Worm (Caenorhabditis elegans): Measurements from ENCODE around the gene F10E7.6.

The F10E7.6 gene

DNA sequence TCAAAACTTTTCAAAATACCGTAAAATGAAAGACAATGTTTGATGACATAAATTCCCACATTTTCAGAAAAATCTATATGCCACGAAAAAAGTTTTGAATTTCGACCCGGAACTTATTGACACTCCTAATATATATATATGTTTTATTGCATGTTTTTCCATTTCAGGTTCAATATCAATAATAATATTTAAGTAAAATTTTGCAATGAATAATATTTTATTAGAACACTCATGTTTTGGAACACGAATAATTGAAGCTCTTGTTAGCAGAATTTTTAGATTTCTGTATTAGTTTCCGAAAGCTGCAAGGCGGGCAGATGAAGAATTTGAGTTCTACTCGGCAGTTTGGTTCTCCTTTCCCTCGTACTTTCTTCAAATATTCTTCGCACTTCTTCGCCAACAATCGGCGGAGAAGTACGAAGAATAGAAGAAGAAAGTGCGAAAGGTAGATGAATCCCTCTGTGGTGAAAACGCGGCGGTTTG, 19.5 kb upstream of the F10E7.6 start, which contains the start of gene T02G5.3:
T02G5.3 (plus strand) TSS at position 51 of the 483 bp plus-strand sequence.
- no peak for TF ChIP-seq Y22D7AL.16 (tag; optimal IDR thresholded peaks at IDR 0.05)
- TF ChIP-seq ama-1 (optimal IDR thresholded peaks at IDR 0.05) = peak; percentile 73

DNA sequence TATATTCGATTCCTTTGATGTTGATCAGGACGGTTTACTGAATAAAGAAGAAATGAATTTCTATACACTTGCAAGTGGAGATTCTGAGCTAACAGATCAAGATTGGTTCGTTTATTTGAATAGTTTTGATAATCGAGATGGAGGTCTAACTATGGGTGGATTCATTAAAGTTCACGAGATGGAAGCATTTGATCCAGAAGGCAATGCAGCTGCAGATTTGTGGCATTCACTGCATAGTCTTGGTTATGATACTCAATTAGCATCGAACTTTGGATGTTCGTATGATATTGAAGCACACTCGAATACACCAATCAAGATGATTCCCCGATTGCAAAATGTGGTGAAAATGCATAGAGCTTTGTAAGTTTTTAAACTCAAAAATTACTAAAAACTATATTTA, 16.9 kb upstream of the F10E7.6 start:
- TF ChIP-seq nhr-11 (tag; optimal IDR thresholded peaks at IDR 0.05) (no peak), ref-2 (tag; optimal IDR thresholded peaks at IDR 0.05) (no peak), lim-6 (tag; optimal IDR thresholded peaks at IDR 0.05) (no peak), madf-2 (tag; optimal IDR thresholded peaks at IDR 0.05) (no peak), dve-1 (tag; optimal IDR thresholded peaks at IDR 0.05) (no peak), unc-3 (GFP tag; conservative IDR thresholded peaks at IDR 0.05) (no peak), unc-3 (tag; optimal IDR thresholded peaks at IDR 0.05) (no peak), nhr-232 (tag; optimal IDR thresholded peaks at IDR 0.05) (no peak), odd-2 (tag; optimal IDR thresholded peaks at IDR 0.05) (no peak), ceh-48 (tag; optimal IDR thresholded peaks at IDR 0.05) (no peak), ceh-34 (tag; optimal IDR thresholded peaks at IDR 0.05) (no peak), pat-9 (tag; optimal IDR thresholded peaks at IDR 0.05) (no peak), hlh-30 (tag; optimal IDR thresholded peaks at IDR 0.05; ENCODE audit: insufficient read depth) (no peak), ceh-45 (GFP tag; IDR thresholded peaks at IDR 0.05) (no peak), ceh-31 (tag; optimal IDR thresholded peaks at IDR 0.05) (no peak), sdc-2 (tag; optimal IDR thresholded peaks at IDR 0.05) (no peak), pqm-1 (tag; optimal IDR thresholded peaks at IDR 0.05) (no peak), elt-2 (tag; optimal IDR thresholded peaks at IDR 0.05) (no peak), ceh-9 (tag; optimal IDR thresholded peaks at IDR 0.05) (no peak), F13H6.1 (tag; optimal IDR thresholded peaks at IDR 0.05) (no peak)

ce11 chrII:7098578-7098977, 14.3 kb upstream of the F10E7.6 start, which contains the start of gene mct-5:
Gene mct-5, minus strand, starts transcription at chrII:7098593.
- TF ChIP-seq lin-11 (tag; optimal IDR thresholded peaks at IDR 0.05) (no peak), ttx-3 (tag; optimal IDR thresholded peaks at IDR 0.05) (no peak), pag-3 (tag; optimal IDR thresholded peaks at IDR 0.05; ENCODE audit: borderline replicate concordance) (no peak), unc-55 (GFP tag; optimal IDR thresholded peaks at IDR 0.05) (no peak), rnt-1 (tag; optimal IDR thresholded peaks at IDR 0.05) (no peak), elt-4 (tag; optimal IDR thresholded peaks at IDR 0.05) (no peak), ceh-45 (GFP tag; IDR thresholded peaks at IDR 0.05) (no peak), pqm-1 (tag; optimal IDR thresholded peaks at IDR 0.05) (no peak), dve-1 (tag; optimal IDR thresholded peaks at IDR 0.05) (no peak), madf-2 (tag; optimal IDR thresholded peaks at IDR 0.05) (no peak), ceh-6 (GFP tag; optimal IDR thresholded peaks at IDR 0.05) (no peak), ceh-30 (tag; optimal IDR thresholded peaks at IDR 0.05) (no peak)

DNA sequence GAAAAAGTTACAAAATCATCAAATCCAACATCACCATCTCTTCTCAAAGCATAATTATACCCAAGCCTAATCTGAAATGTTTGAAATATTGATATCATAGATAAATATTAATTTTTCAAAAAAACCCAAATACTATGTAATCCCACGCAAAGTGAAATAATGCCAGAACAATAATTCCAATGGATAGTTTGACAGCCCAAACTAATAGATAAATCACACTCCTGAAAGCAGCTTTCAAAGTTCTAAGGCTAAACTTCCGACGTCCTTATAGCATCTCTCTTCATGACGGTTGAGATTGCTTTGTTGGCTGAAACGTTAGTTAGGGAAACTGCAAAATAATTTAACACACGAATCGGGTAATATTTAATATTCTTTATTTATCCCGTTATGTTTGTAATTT, 13.6 kb upstream of the F10E7.6 start:
- TF ChIP-seq unc-3 (GFP tag; conservative IDR thresholded peaks at IDR 0.05) (no peak), unc-3 (tag; optimal IDR thresholded peaks at IDR 0.05) (no peak), ceh-30 (tag; optimal IDR thresholded peaks at IDR 0.05) (no peak), sox-4 (tag; optimal IDR thresholded peaks at IDR 0.05) (no peak), T23F11.4 (GFP tag; optimal IDR thresholded peaks at IDR 0.05) (no peak), pros-1 (tag; optimal IDR thresholded peaks at IDR 0.05) (no peak), syd-9 (tag; optimal IDR thresholded peaks at IDR 0.05) (no peak), pha-4 (tag; optimal IDR thresholded peaks at IDR 0.05) (no peak), ceh-45 (GFP tag; IDR thresholded peaks at IDR 0.05) (no peak), ttx-3 (tag; optimal IDR thresholded peaks at IDR 0.05) (no peak)

DNA sequence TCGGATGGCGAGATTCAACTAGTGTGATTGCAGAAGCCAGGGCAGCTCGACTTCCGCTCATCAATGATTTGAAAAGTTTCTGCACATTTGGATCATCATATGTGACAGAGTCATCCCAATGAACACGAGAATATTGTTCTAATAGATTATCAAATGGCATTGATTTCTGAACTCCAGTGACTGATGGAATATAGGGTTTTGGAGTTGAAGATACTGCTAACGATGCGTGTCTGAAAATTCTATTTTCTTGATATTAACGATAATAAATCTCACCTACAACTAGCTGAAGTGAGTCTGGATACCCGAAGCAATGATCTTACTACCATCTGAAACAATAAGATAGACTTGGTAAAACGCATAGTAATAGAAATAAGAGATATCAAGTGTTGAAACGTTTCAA, 12.0 kb upstream of the F10E7.6 start, which contains the start of gene mmaa-1:
mmaa-1 (minus strand) TSS at position 328 of the 400 bp plus-strand sequence.
- TF ChIP-seq hlh-8 (tag; optimal IDR thresholded peaks at IDR 0.05) (no peak), pha-4 (tag; optimal IDR thresholded peaks at IDR 0.05) (no peak), Y22D7AL.16 (tag; optimal IDR thresholded peaks at IDR 0.05) (no peak), fkh-10 (GFP tag; optimal IDR thresholded peaks at IDR 0.05) (no peak), C08G9.2 (tag; optimal IDR thresholded peaks at IDR 0.05) (no peak), F13H6.1 (tag; optimal IDR thresholded peaks at IDR 0.05) (no peak), nhr-232 (tag; optimal IDR thresholded peaks at IDR 0.05) (no peak), che-1 (tag; optimal IDR thresholded peaks at IDR 0.05) (no peak), ets-4 (tag; optimal IDR thresholded peaks at IDR 0.05) (no peak), nhr-11 (tag; optimal IDR thresholded peaks at IDR 0.05) (no peak), eyg-1 (tag; optimal IDR thresholded peaks at IDR 0.05) (no peak), tbx-7 (tag; optimal IDR thresholded peaks at IDR 0.05) (no peak), rnt-1 (tag; optimal IDR thresholded peaks at IDR 0.05) (no peak)

Measured in whole organism, late embryonic.